Fruit fly (Drosophila melanogaster): ENCODE measurements around the gene CG7079.

- TF ChIP-seq CG9139 (GFP tag; optimal IDR thresholded peaks at IDR 0.05) = no peak
- TF ChIP-seq pdm3 (GFP tag; optimal IDR thresholded peaks at IDR 0.05) = no peak
- TF ChIP-seq CG3919 (GFP tag; optimal IDR thresholded peaks at IDR 0.05) = no peak
- no peak for TF ChIP-seq Hr4 (GFP tag; optimal IDR thresholded peaks at IDR 0.05)
- TF ChIP-seq fkh (GFP tag; optimal IDR thresholded peaks at IDR 0.05) = no peak
- no peak for TF ChIP-seq spab (GFP tag; optimal IDR thresholded peaks at IDR 0.05)
- TF ChIP-seq Hr39 (GFP tag; optimal IDR thresholded peaks at IDR 0.05) = no peak
- no peak for TF ChIP-seq CG16779 (tag; optimal IDR thresholded peaks at IDR 0.05)
- TF ChIP-seq fd85E (GFP tag; optimal IDR thresholded peaks at IDR 0.05) = no peak
- no peak for TF ChIP-seq CG6276 (GFP tag; optimal IDR thresholded peaks at IDR 0.05)
- no peak for TF ChIP-seq CG6808 (GFP tag; optimal IDR thresholded peaks at IDR 0.05)
- no peak for TF ChIP-seq cyc (GFP tag; optimal IDR thresholded peaks at IDR 0.05)
- TF ChIP-seq CG6792 (GFP tag; optimal IDR thresholded peaks at IDR 0.05) = no peak
- TF ChIP-seq CG15336 (GFP tag; IDR thresholded peaks at IDR 0.05) = no peak
Measured at dm6 chr3R:21071312-21071711, 22.7 kb upstream of the CG7079 start.
